Worm (Caenorhabditis elegans): ENCODE measurements around the gene ilc-17.1.

ce11 chrX:12759642-12760041 lies 10.0 kb downstream of the ilc-17.1 start:
- no peak for TF ChIP-seq cnd-1 (tag; optimal IDR thresholded peaks at IDR 0.05)
- no peak for TF ChIP-seq ceh-43 (GFP tag; optimal IDR thresholded peaks at IDR 0.05)
- TF ChIP-seq nhr-28 (tag; optimal IDR thresholded peaks at IDR 0.05) = no peak
- no peak for TF ChIP-seq mab-5 (tag; optimal IDR thresholded peaks at IDR 0.05)
- TF ChIP-seq unc-62 (GFP tag; optimal IDR thresholded peaks at IDR 0.05) = no peak
- no peak for TF ChIP-seq unc-39 (tag; optimal IDR thresholded peaks at IDR 0.05)
- no peak for TF ChIP-seq pha-4 (tag; optimal IDR thresholded peaks at IDR 0.05)
- no peak for TF ChIP-seq ztf-11 (tag; optimal IDR thresholded peaks at IDR 0.05)

Data from whole organism, mixed stage, embryonic.